Worm (Caenorhabditis elegans) whole organism, L4 larva: ENCODE measurements around the gene cho-1.

ENCODE experiments used
- F26F4.8 ChIP-seq: fragments of 200-800 bp; sonication (Bioruptor generic); conservative IDR thresholded peaks from 2 replicates; pipeline ENCODE4 v1.3.6; 2022; ENCODE audit warnings: missing genetic modification characterization, missing compliant biosample characterization
- ZK337.2 ChIP-seq: fragments of 200-800 bp; sonication (Bioruptor generic); IDR thresholded peaks from 2 replicates; pipeline ENCODE4 v1.3.6; 2022; ENCODE audit warnings: missing genetic modification reagents, missing genetic modification characterization, missing compliant biosample characterization
- hlh-30 ChIP-seq: sonication (generic microtip); optimal IDR thresholded peaks from 2 replicates; lab custom pipeline; 2017; ENCODE audit warnings: antibody characterized with exemption, mild to moderate bottlenecking, missing genetic modification characterization, missing compliant biosample characterization; ENCODE audit not compliant: insufficient read depth
- nhr-76 ChIP-seq: fragments of 150-350 bp; optimal IDR thresholded peaks from 2 replicates; lab custom pipeline; 2014; ENCODE audit warnings: missing biosample characterization, missing genetic modification characterization
- skn-1 ChIP-seq: fragments of 150-350 bp; optimal IDR thresholded peaks from 2 replicates; lab custom pipeline; 2014; ENCODE audit warnings: missing biosample characterization, missing genetic modification characterization
- snpc-4 ChIP-seq: fragments of 150-350 bp; optimal IDR thresholded peaks from 2 replicates; lab custom pipeline; 2014; ENCODE audit warnings: missing biosample characterization, missing genetic modification characterization

- no peak for TF ChIP-seq nhr-76 (tag; lab: Kevin White, UChicago)
- no peak for TF ChIP-seq ZK337.2
- TF ChIP-seq hlh-30 (tag; lab: Kevin White, UChicago) = no peak
- TF ChIP-seq F26F4.8 (GFP tag; lab: Robert Waterston, UW) = no peak
- no peak for TF ChIP-seq skn-1
- TF ChIP-seq snpc-4 = no peak
These were observed 22.1 kb upstream of the cho-1 start, which contains the start of gene pwp-1 for ce11 chrIV:13236485-13236884.
